Worm (Caenorhabditis elegans): ENCODE measurements around the gene T04C12.11.

DNA sequence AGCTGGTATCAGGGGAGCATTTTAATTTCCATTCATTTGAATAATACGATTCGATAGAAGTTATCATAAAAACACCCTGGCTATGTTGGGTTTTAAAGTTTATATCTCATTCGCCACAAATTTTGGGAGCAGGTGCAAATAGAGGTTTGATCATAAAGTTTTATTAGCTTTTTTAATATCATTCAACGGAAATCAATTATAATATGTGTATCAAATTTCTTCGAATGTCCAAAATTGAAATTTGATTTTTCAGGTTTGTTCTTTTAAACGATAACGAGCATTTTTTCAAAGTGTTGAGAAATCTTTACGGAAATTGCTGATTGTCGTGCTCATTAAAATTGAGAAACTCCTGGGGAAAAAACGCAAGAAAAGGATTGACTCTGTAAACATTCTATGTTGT lies 11.4 kb downstream of the T04C12.11 start, which contains the start of gene srh-74:
- TF ChIP-seq ceh-16 (tag; optimal IDR thresholded peaks at IDR 0.05), result no peak
- TF ChIP-seq nhr-12 (tag; optimal IDR thresholded peaks at IDR 0.05), result no peak
- no peak for TF ChIP-seq unc-62 (GFP tag; optimal IDR thresholded peaks at IDR 0.05)
- no peak for TF ChIP-seq ceh-82 (tag; optimal IDR thresholded peaks at IDR 0.05)
- no peak for TF ChIP-seq elt-1 (tag; optimal IDR thresholded peaks at IDR 0.05)
- TF ChIP-seq pha-4 (tag; optimal IDR thresholded peaks at IDR 0.05), result no peak
- no peak for TF ChIP-seq nhr-11 (tag; optimal IDR thresholded peaks at IDR 0.05)
- no peak for TF ChIP-seq nhr-76 (tag; optimal IDR thresholded peaks at IDR 0.05)
- TF ChIP-seq skn-1 (tag; optimal IDR thresholded peaks at IDR 0.05), result no peak
- TF ChIP-seq snpc-4 (tag; optimal IDR thresholded peaks at IDR 0.05), result no peak
- no peak for TF ChIP-seq aly-2 (tag; optimal IDR thresholded peaks at IDR 0.05)

All from whole organism, L3 larva.